Worm (Caenorhabditis elegans) whole organism, late embryonic: ENCODE results near the gene ZK813.4.

Experiments used
- C38D4.7 ChIP-seq: fragments of 200-800 bp; sonication (Bioruptor generic); optimal IDR thresholded peaks from 2 replicates; lab custom pipeline; 2018; ENCODE audit warnings: mild to moderate bottlenecking, missing genetic modification characterization, moderate library complexity, missing compliant biosample characterization
- ama-1 ChIP-seq: fragments of 150-350 bp; optimal IDR thresholded peaks from 2 replicates; lab custom pipeline; 2014
- dve-1 ChIP-seq: sonication (generic microtip); optimal IDR thresholded peaks from 2 replicates; lab custom pipeline; 2017; ENCODE audit warnings: antibody characterized with exemption, mild to moderate bottlenecking, missing genetic modification characterization, missing compliant biosample characterization
- fkh-10 ChIP-seq: fragments of 150-350 bp; optimal IDR thresholded peaks from 2 replicates; lab custom pipeline; 2014; ENCODE audit warnings: missing biosample characterization, missing genetic modification reagents, missing genetic modification characterization
- sdc-2 ChIP-seq: sonication (generic microtip); optimal IDR thresholded peaks from 2 replicates; lab custom pipeline; 2016; ENCODE audit warnings: missing genotype, missing genetic modification characterization, missing compliant biosample characterization

- TF ChIP-seq ama-1 (lab: Kevin White, UChicago) (no peak), sdc-2 (tag; lab: Kevin White, UChicago) (no peak), C38D4.7 (GFP tag; lab: Kevin White, UChicago) (no peak), fkh-10 (GFP tag; lab: Kevin White, UChicago) (no peak), dve-1 (tag; lab: Kevin White, UChicago) (no peak)
Measured at ce11 chrX:3401701-3402100, 28.2 kb downstream of the ZK813.4 start, which contains the start of gene C04F6.9.
